Worm (Caenorhabditis elegans): ENCODE measurements around the gene mog-3.

mog-3 gene

ce11 chrIII:5308278-5308677, at the start of gene mog-3 (continued):
- TF ChIP-seq ets-5 (GFP tag; IDR thresholded peaks at IDR 0.05) (no peak), lin-13 (GFP tag; optimal IDR thresholded peaks at IDR 0.05) (peak; percentile 29), dsc-1 (tag; optimal IDR thresholded peaks at IDR 0.05) (peak; percentile 71), unc-30 (tag; optimal IDR thresholded peaks at IDR 0.05) (no peak), nhr-47 (tag; optimal IDR thresholded peaks at IDR 0.05) (peak; percentile 83), Y116A8C.19 (tag; optimal IDR thresholded peaks at IDR 0.05; ENCODE audit: borderline replicate concordance) (peak; percentile 30), unc-62 (GFP tag; optimal IDR thresholded peaks at IDR 0.05) (no peak), hpl-2 (GFP tag; optimal IDR thresholded peaks at IDR 0.05) (no peak), nhr-77 (tag; optimal IDR thresholded peaks at IDR 0.05) (no peak), nhr-71 (tag; optimal IDR thresholded peaks at IDR 0.05) (peak; percentile 83), swsn-7 (tag; optimal IDR thresholded peaks at IDR 0.05) (peak; percentile 65), lin-35 (GFP tag; optimal IDR thresholded peaks at IDR 0.05) (peak; percentile 91 to 96), mab-9 (GFP tag; IDR thresholded peaks at IDR 0.05) (no peak), isw-1 (GFP tag; IDR thresholded peaks at IDR 0.05) (peak; percentile 65), ama-1 (optimal IDR thresholded peaks at IDR 0.05) (no peak), ceh-88 (GFP tag; IDR thresholded peaks at IDR 0.05) (no peak), elt-2 (tag; optimal IDR thresholded peaks at IDR 0.05) (peak; percentile 17), zip-4 (GFP tag; optimal IDR thresholded peaks at IDR 0.05) (no peak), lin-15B (tag; optimal IDR thresholded peaks at IDR 0.05) (peak; percentile 7), fos-1 (tag; optimal IDR thresholded peaks at IDR 0.05) (no peak), nhr-28 (tag; optimal IDR thresholded peaks at IDR 0.05) (no peak), lin-39 (tag; optimal IDR thresholded peaks at IDR 0.05) (peak; percentile 27), nhr-11 (tag; optimal IDR thresholded peaks at IDR 0.05) (no peak), ceh-90 (tag; optimal IDR thresholded peaks at IDR 0.05) (peak; percentile 90), nhr-20 (tag; optimal IDR thresholded peaks at IDR 0.05) (peak; percentile 69), efl-3 (GFP tag; optimal IDR thresholded peaks at IDR 0.05) (peak; percentile 49), nhr-90 (tag; optimal IDR thresholded peaks at IDR 0.05; ENCODE audit: poor library complexity) (peak; percentile 81), ces-1 (GFP tag; optimal IDR thresholded peaks at IDR 0.05) (no peak), egl-27 (tag; optimal IDR thresholded peaks at IDR 0.05) (no peak), fkh-4 (tag; optimal IDR thresholded peaks at IDR 0.05; ENCODE audit: borderline replicate concordance) (peak; percentile 82), nhr-12 (tag; optimal IDR thresholded peaks at IDR 0.05) (no peak)

- TF ChIP-seq snpc-4 (tag; optimal IDR thresholded peaks at IDR 0.05) (no peak), lin-39 (tag; optimal IDR thresholded peaks at IDR 0.05) (no peak), unc-62 (GFP tag; optimal IDR thresholded peaks at IDR 0.05) (no peak), skn-1 (tag; optimal IDR thresholded peaks at IDR 0.05) (no peak), nhr-90 (tag; optimal IDR thresholded peaks at IDR 0.05; ENCODE audit: poor library complexity) (no peak), vab-15 (tag; optimal IDR thresholded peaks at IDR 0.05) (no peak), sox-4 (tag; optimal IDR thresholded peaks at IDR 0.05) (no peak), grh-1 (GFP tag; IDR thresholded peaks at IDR 0.05) (no peak), mab-9 (GFP tag; IDR thresholded peaks at IDR 0.05) (no peak), F16B12.6 (tag; optimal IDR thresholded peaks at IDR 0.05) (no peak), zag-1 (tag; optimal IDR thresholded peaks at IDR 0.05) (no peak), hpl-2 (GFP tag; optimal IDR thresholded peaks at IDR 0.05) (no peak), nhr-20 (tag; optimal IDR thresholded peaks at IDR 0.05) (no peak), lir-3 (tag; optimal IDR thresholded peaks at IDR 0.05; ENCODE audit: poor library complexity) (no peak)
Observed at ce11 chrIII:5258918-5259317, 49.5 kb upstream of the mog-3 start, which contains the start of gene gop-2. TSS of gene gop-2 (plus strand) at chrIII:5259023.

DNA sequence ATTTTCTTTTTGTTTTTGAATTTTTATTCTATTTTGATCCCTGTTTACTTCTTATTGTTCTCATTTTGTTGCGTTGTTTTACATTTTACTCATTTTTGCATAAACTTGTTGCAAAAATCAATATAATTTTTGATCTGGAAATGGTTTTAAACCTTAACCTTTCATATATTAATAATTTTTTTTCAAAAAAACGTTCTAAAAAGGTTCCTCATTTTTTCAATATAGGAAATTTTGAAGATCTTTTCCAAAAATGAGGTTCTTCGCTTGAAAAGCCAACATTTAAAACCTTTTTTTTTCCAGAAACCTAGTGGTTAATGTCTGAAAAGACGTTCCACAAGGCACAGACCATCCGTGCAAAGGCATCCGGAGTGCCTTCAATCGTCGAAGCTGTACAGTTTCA, 48.0 kb upstream of the mog-3 start, which contains the start of gene gop-3:
gop-3 (plus strand) TSS at position 301 of the 400 bp plus-strand sequence.
- TF ChIP-seq zag-1 (tag; optimal IDR thresholded peaks at IDR 0.05) (no peak), lin-35 (GFP tag; optimal IDR thresholded peaks at IDR 0.05) (no peak), alr-1 (tag; optimal IDR thresholded peaks at IDR 0.05; ENCODE audit: borderline replicate concordance) (no peak), ztf-11 (tag; optimal IDR thresholded peaks at IDR 0.05) (no peak), lir-3 (tag; optimal IDR thresholded peaks at IDR 0.05; ENCODE audit: poor library complexity) (no peak), ceh-82 (tag; optimal IDR thresholded peaks at IDR 0.05) (no peak), fkh-10 (GFP tag; optimal IDR thresholded peaks at IDR 0.05) (no peak), nhr-12 (tag; optimal IDR thresholded peaks at IDR 0.05) (no peak), vab-15 (tag; optimal IDR thresholded peaks at IDR 0.05) (no peak), tlp-1 (tag; optimal IDR thresholded peaks at IDR 0.05) (no peak), unc-30 (tag; optimal IDR thresholded peaks at IDR 0.05) (no peak), nhr-19 (GFP tag; conservative IDR thresholded peaks at IDR 0.05) (no peak), C34B4.2 (tag; optimal IDR thresholded peaks at IDR 0.05) (no peak), Y116A8C.19 (tag; optimal IDR thresholded peaks at IDR 0.05; ENCODE audit: borderline replicate concordance) (no peak), hlh-4 (tag; optimal IDR thresholded peaks at IDR 0.05) (no peak), efl-3 (GFP tag; optimal IDR thresholded peaks at IDR 0.05) (no peak), zip-4 (GFP tag; optimal IDR thresholded peaks at IDR 0.05) (no peak), ceh-63 (GFP tag; optimal IDR thresholded peaks at IDR 0.05) (no peak)
